Worm (Caenorhabditis elegans): ENCODE measurements around the gene ptp-2.

ptp-2 gene

ce11 chrII:5950657-5951056 is 32.2 kb downstream of the ptp-2 start:
- TF ChIP-seq hlh-30 (tag; optimal IDR thresholded peaks at IDR 0.05; ENCODE audit: insufficient read depth) (peak; percentile 6), zfp-3 (GFP tag; conservative IDR thresholded peaks at IDR 0.05) (no peak), nhr-41 (GFP tag; IDR thresholded peaks at IDR 0.05) (no peak), F26F4.8 (GFP tag; conservative IDR thresholded peaks at IDR 0.05) (no peak), hmg-1.1 (GFP tag; IDR thresholded peaks at IDR 0.05) (0 out of 2 replicates have a peak, but pooled peaks have one; percentile 6), unc-39 (tag; optimal IDR thresholded peaks at IDR 0.05) (no peak), lin-15B (tag; optimal IDR thresholded peaks at IDR 0.05) (no peak), aha-1 (tag) (peak; percentile 87), ctbp-1 (GFP tag; IDR thresholded peaks at IDR 0.05) (peak; percentile 55; the same call in 1 of the 2 replicates), ztf-11 (tag; optimal IDR thresholded peaks at IDR 0.05) (no peak)

- TF ChIP-seq snpc-4 (tag; optimal IDR thresholded peaks at IDR 0.05) (no peak), aha-1 (tag) (peak; percentile 92), ceh-32 (tag; optimal IDR thresholded peaks at IDR 0.05; ENCODE audit: poor library complexity) (no peak)
Measured at ce11 chrII:5951745-5952144, 33.3 kb downstream of the ptp-2 start.

- TF ChIP-seq lin-39 (tag; optimal IDR thresholded peaks at IDR 0.05) (no peak), unc-39 (tag; optimal IDR thresholded peaks at IDR 0.05) (no peak), aha-1 (tag) (peak; percentile 31), hlh-30 (tag; optimal IDR thresholded peaks at IDR 0.05; ENCODE audit: insufficient read depth) (peak; percentile 55), unc-62 (GFP tag; optimal IDR thresholded peaks at IDR 0.05 in 1 of 2) (peak in 1 of 2 experiments; percentile 88), unc-62 (tag; optimal IDR thresholded peaks at IDR 0.05) (no peak), mep-1 (tag; optimal IDR thresholded peaks at IDR 0.05) (peak; percentile 33)
Measured at ce11 chrII:5952214-5952613, 33.8 kb downstream of the ptp-2 start.

- TF ChIP-seq F26F4.8 (GFP tag; conservative IDR thresholded peaks at IDR 0.05) (no peak), hmg-1.1 (GFP tag; IDR thresholded peaks at IDR 0.05) (0 out of 2 replicates have a peak, but pooled peaks have one; percentile 16), set-16 (GFP tag; IDR thresholded peaks at IDR 0.05) (no peak), unc-62 (GFP tag; optimal IDR thresholded peaks at IDR 0.05 in 1 of 2) (peak in 1 of 2 experiments; percentile 99), unc-62 (tag; optimal IDR thresholded peaks at IDR 0.05) (no peak), unc-130 (GFP tag; optimal IDR thresholded peaks at IDR 0.05) (no peak), mdl-1 (tag; optimal IDR thresholded peaks at IDR 0.05) (peak in 1 of 2 experiments; percentile 8)
Measured at ce11 chrII:5955638-5956167, 37.3 kb downstream of the ptp-2 start.

ce11 chrII:5956583-5956982 is 38.1 kb downstream of the ptp-2 start, which contains the start of gene casy-1:
casy-1 (minus strand) TSS chrII:5956683.
- TF ChIP-seq Y105C5A.15 (GFP tag; IDR thresholded peaks at IDR 0.05) (no peak), lin-38 (GFP tag; IDR thresholded peaks at IDR 0.05) (no peak), aha-1 (tag) (peak; percentile 58), vab-7 (GFP tag; IDR thresholded peaks at IDR 0.05) (no peak), unc-62 (GFP tag; optimal IDR thresholded peaks at IDR 0.05 in 1 of 2) (peak in 1 of 2 experiments; percentile 73), unc-62 (tag; optimal IDR thresholded peaks at IDR 0.05) (no peak), ceh-62 (tag; optimal IDR thresholded peaks at IDR 0.05) (no peak), F10B5.3 (tag; optimal IDR thresholded peaks at IDR 0.05) (no peak), pha-4 (GFP tag; IDR thresholded peaks at IDR 0.05) (no peak), pha-4 (tag; optimal IDR thresholded peaks at IDR 0.05) (no peak), spr-3 (GFP tag; optimal IDR thresholded peaks at IDR 0.05) (no peak), jun-1 (tag; optimal IDR thresholded peaks at IDR 0.05) (no peak)

- TF ChIP-seq Y75B8A.6 (GFP tag; IDR thresholded peaks at IDR 0.05) = no peak
- no peak for TF ChIP-seq daf-19 (GFP tag; conservative IDR thresholded peaks at IDR 0.05)
- TF ChIP-seq lim-7 (GFP tag; IDR thresholded peaks at IDR 0.05) = no peak
- TF ChIP-seq ceh-32 (tag; optimal IDR thresholded peaks at IDR 0.05; ENCODE audit: poor library complexity) = no peak
- TF ChIP-seq ctbp-1 (GFP tag; IDR thresholded peaks at IDR 0.05) = peak; percentile 51; the same call in 1 of the 2 replicates
- no peak for TF ChIP-seq sdz-12 (GFP tag; optimal IDR thresholded peaks at IDR 0.05)
- TF ChIP-seq nhr-11 (tag; optimal IDR thresholded peaks at IDR 0.05) = peak; percentile 17
- TF ChIP-seq nhr-111 (GFP tag; optimal IDR thresholded peaks at IDR 0.05) = no peak
- TF ChIP-seq unc-39 (tag; optimal IDR thresholded peaks at IDR 0.05) = no peak
- no peak for TF ChIP-seq attf-4 (tag; optimal IDR thresholded peaks at IDR 0.05)
- TF ChIP-seq aha-1 (tag) = peak; percentile 89
- TF ChIP-seq php-3 (GFP tag; IDR thresholded peaks at IDR 0.05) = no peak
- no peak for TF ChIP-seq snpc-4 (tag; optimal IDR thresholded peaks at IDR 0.05)
- TF ChIP-seq rbr-2 (tag; optimal IDR thresholded peaks at IDR 0.05) = no peak
- TF ChIP-seq hlh-11 (tag; optimal IDR thresholded peaks at IDR 0.05) = no peak
- TF ChIP-seq nhr-237 (tag; optimal IDR thresholded peaks at IDR 0.05) = no peak
- no peak for TF ChIP-seq jun-1 (tag; optimal IDR thresholded peaks at IDR 0.05)
- TF ChIP-seq ZK337.2 (GFP tag; IDR thresholded peaks at IDR 0.05) = no peak
- TF ChIP-seq D1046.2 (GFP tag; IDR thresholded peaks at IDR 0.05) = no peak
Measured at ce11 chrII:5957803-5958367, 39.4 kb downstream of the ptp-2 start.
